Fruit fly (Drosophila melanogaster) whole organism, embryonic: ENCODE measurements around the gene GluRIIE.

Experiments used
- CG10543 ChIP-seq: fragments of 200-800 bp; sonication (Bioruptor generic); optimal IDR thresholded peaks from 3 replicates; lab custom pipeline; 2017; ENCODE audit warnings: missing biosample characterization, mild to moderate bottlenecking, missing genetic modification characterization, moderate library complexity
- CG11093 ChIP-seq: fragments of 200-800 bp; sonication (Bioruptor generic); IDR thresholded peaks from 3 replicates; pipeline ENCODE4 v1.3.6; 2022; ENCODE audit warnings: missing biosample characterization, missing genetic modification characterization
- CG11247 ChIP-seq: fragments of 200-800 bp; sonication (Bioruptor generic); IDR thresholded peaks from 2 replicates; pipeline ENCODE4 v1.3.6; 2022; ENCODE audit warnings: missing biosample characterization, missing genetic modification characterization
- CG13894 ChIP-seq: fragments of 200-800 bp; sonication (Bioruptor generic); optimal IDR thresholded peaks from 3 replicates; lab custom pipeline; 2018; ENCODE audit warnings: missing biosample characterization, mild to moderate bottlenecking, missing genetic modification characterization, moderate library complexity
- CG14441 ChIP-seq: fragments of 200-800 bp; sonication (Bioruptor generic); IDR thresholded peaks from 2 replicates; pipeline ENCODE4 v1.3.6; 2022; ENCODE audit warnings: missing biosample characterization, missing genetic modification characterization
- CG15479 ChIP-seq: fragments of 200-800 bp; sonication (Bioruptor generic); optimal IDR thresholded peaks from 3 replicates; lab custom pipeline; 2019; ENCODE audit warnings: missing biosample characterization, mild to moderate bottlenecking, missing genetic modification characterization, moderate library complexity
- CG16815 ChIP-seq: fragments of 200-800 bp; sonication (Bioruptor generic); optimal IDR thresholded peaks from 3 replicates; lab custom pipeline; 2017; ENCODE audit warnings: missing biosample characterization, mild to moderate bottlenecking, missing genetic modification characterization
- CG17802 ChIP-seq: fragments of 200-800 bp; sonication (Bioruptor generic); optimal IDR thresholded peaks from 2 replicates; lab custom pipeline; 2018; ENCODE audit warnings: missing biosample characterization, mild to moderate bottlenecking, missing genetic modification characterization, moderate library complexity
- CG1832 ChIP-seq: fragments of 200-800 bp; sonication (Bioruptor generic); optimal IDR thresholded peaks from 2 replicates; lab custom pipeline; 2017; ENCODE audit warnings: missing biosample characterization, mild to moderate bottlenecking, missing genetic modification characterization, inconsistent platforms
- CG2116 ChIP-seq: fragments of 200-800 bp; sonication (Bioruptor generic); optimal IDR thresholded peaks from 3 replicates; lab custom pipeline; 2018; ENCODE audit warnings: missing biosample characterization, mild to moderate bottlenecking, missing genetic modification characterization
- CG2678 ChIP-seq: fragments of 200-800 bp; sonication (Bioruptor generic); optimal IDR thresholded peaks from 3 replicates; lab custom pipeline; 2019; ENCODE audit warnings: missing biosample characterization, mild to moderate bottlenecking, missing genetic modification characterization, moderate library complexity
- CG32767 ChIP-seq: fragments of 200-800 bp; sonication (Bioruptor generic); IDR thresholded peaks from 2 replicates; pipeline ENCODE4 v1.3.6; 2022; ENCODE audit warnings: missing biosample characterization, missing genetic modification characterization
- CG4360 ChIP-seq: fragments of 200-800 bp; sonication (Bioruptor generic); IDR thresholded peaks from 2 replicates; pipeline ENCODE4 v1.3.6; 2022; ENCODE audit warnings: missing biosample characterization, missing genetic modification characterization
- CG5180 ChIP-seq: fragments of 200-800 bp; sonication (Bioruptor generic); optimal IDR thresholded peaks from 3 replicates; lab custom pipeline; 2017; ENCODE audit warnings: missing biosample characterization, missing genetic modification characterization, mild to moderate bottlenecking, moderate library complexity, missing genetic modification reagents
- CG7271 ChIP-seq: fragments of 200-800 bp; sonication (Bioruptor generic); optimal IDR thresholded peaks from 2 replicates; lab custom pipeline; 2018; ENCODE audit warnings: missing biosample characterization, mild to moderate bottlenecking, missing genetic modification characterization, moderate library complexity
- CG7357 ChIP-seq: fragments of 200-800 bp; sonication (Bioruptor generic); IDR thresholded peaks from 3 replicates; pipeline ENCODE4 v1.3.6; 2022; ENCODE audit warnings: missing biosample characterization, missing genetic modification characterization
- CG8089 ChIP-seq: fragments of 200-800 bp; sonication (Bioruptor generic); optimal IDR thresholded peaks from 3 replicates; lab custom pipeline; 2016; ENCODE audit warnings: missing biosample characterization, missing genetic modification characterization
- CG8359 ChIP-seq: fragments of 200-800 bp; sonication (Bioruptor generic); optimal IDR thresholded peaks from 2 replicates; lab custom pipeline; 2017; ENCODE audit warnings: missing biosample characterization, mild to moderate bottlenecking, missing genetic modification characterization, borderline replicate concordance
- Ets65A ChIP-seq: fragments of 200-800 bp; sonication (Bioruptor generic); peaks from one replicate; lab custom pipeline; 2016; ENCODE audit warnings: missing biosample characterization, missing genetic modification characterization
- Ets97D ChIP-seq: fragments of 200-800 bp; sonication (Bioruptor generic); optimal IDR thresholded peaks from 3 replicates; lab custom pipeline; 2016; ENCODE audit warnings: missing biosample characterization, missing genetic modification characterization
- HHEX ChIP-seq: fragments of 200-800 bp; sonication (Bioruptor generic); optimal IDR thresholded peaks from 3 replicates; lab custom pipeline; 2017; ENCODE audit warnings: missing biosample characterization, mild to moderate bottlenecking, missing genetic modification characterization, missing genetic modification reagents
- HLH4C ChIP-seq: fragments of 200-800 bp; sonication (Bioruptor generic); IDR thresholded peaks from 3 replicates; pipeline ENCODE4 v1.3.6; 2022; ENCODE audit warnings: missing biosample characterization, missing genetic modification characterization; ENCODE audit not compliant: partially characterized antibody
- Hr39 ChIP-seq: fragments of >200 bp; optimal IDR thresholded peaks from 2 replicates; lab custom pipeline; 2017
- Meics ChIP-seq: fragments of 200-800 bp; sonication (Bioruptor generic); optimal IDR thresholded peaks from 2 replicates; lab custom pipeline; 2017; ENCODE audit warnings: missing biosample characterization, mild to moderate bottlenecking, missing genetic modification characterization
- Mrtf ChIP-seq: fragments of 200-800 bp; sonication (Bioruptor generic); IDR thresholded peaks from 3 replicates; pipeline ENCODE4 v1.3.6; 2022; ENCODE audit warnings: missing biosample characterization, missing genetic modification characterization
- NFAT ChIP-seq: fragments of 200-800 bp; sonication (Bioruptor generic); IDR thresholded peaks from 2 replicates; pipeline ENCODE4 v1.3.6; 2022; ENCODE audit warnings: missing biosample characterization, missing genetic modification characterization
- Oaz ChIP-seq: fragments of 200-800 bp; sonication (Bioruptor generic); IDR thresholded peaks from 2 replicates; pipeline ENCODE4 v1.3.6; 2022; ENCODE audit warnings: missing biosample characterization, missing genetic modification characterization
- Tbp ChIP-seq: fragments of >200 bp; optimal IDR thresholded peaks from 2 replicates; lab custom pipeline; 2018; ENCODE audit warnings: missing biosample characterization, missing genetic modification characterization
- bcd ChIP-seq: fragments of 200-800 bp; sonication (Bioruptor generic); optimal IDR thresholded peaks from 2 replicates; lab custom pipeline; 2017; ENCODE audit warnings: missing biosample characterization, mild to moderate bottlenecking, missing genetic modification characterization
- chinmo ChIP-seq: fragments of 200-800 bp; sonication (Bioruptor generic); IDR thresholded peaks from 4 replicates; pipeline ENCODE4 v1.3.6; 2022; ENCODE audit warnings: missing biosample characterization, missing genetic modification characterization; ENCODE audit not compliant: partially characterized antibody
- corto ChIP-seq: fragments of 200-800 bp; sonication (Bioruptor generic); optimal IDR thresholded peaks from 2 replicates; lab custom pipeline; 2016; ENCODE audit warnings: missing biosample characterization, mild to moderate bottlenecking, missing genetic modification characterization, moderate library complexity
- dan ChIP-seq: fragments of 200-800 bp; sonication (Bioruptor generic); IDR thresholded peaks from 2 replicates; pipeline ENCODE4 v1.3.6; 2022; ENCODE audit warnings: missing biosample characterization, missing genetic modification characterization
- exex ChIP-seq: fragments of 200-800 bp; sonication (Bioruptor generic); optimal IDR thresholded peaks from 4 replicates; lab custom pipeline; 2018; ENCODE audit warnings: missing biosample characterization, mild to moderate bottlenecking, missing genetic modification characterization, moderate library complexity
- fd64A ChIP-seq: fragments of 200-800 bp; sonication (Bioruptor generic); optimal IDR thresholded peaks from 3 replicates; lab custom pipeline; 2018; ENCODE audit warnings: missing biosample characterization, mild to moderate bottlenecking, missing genetic modification characterization
- fru ChIP-seq: fragments of >200 bp; optimal IDR thresholded peaks from 2 replicates; lab custom pipeline; 2017
- gfzf ChIP-seq: fragments of 200-800 bp; sonication (Bioruptor generic); optimal IDR thresholded peaks from 2 replicates; lab custom pipeline; 2016; ENCODE audit warnings: missing biosample characterization, mild to moderate bottlenecking, missing genetic modification characterization, moderate library complexity
- klu ChIP-seq: fragments of 200-800 bp; sonication (Bioruptor generic); IDR thresholded peaks from 2 replicates; pipeline ENCODE4 v1.3.6; 2022; ENCODE audit warnings: missing biosample characterization, missing genetic modification characterization
- lmd ChIP-seq: fragments of 200-800 bp; sonication (Bioruptor generic); IDR thresholded peaks from 2 replicates; pipeline ENCODE4 v1.3.6; 2022; ENCODE audit warnings: missing biosample characterization, missing genetic modification characterization
- mirr ChIP-seq: fragments of 200-800 bp; sonication (Bioruptor generic); optimal IDR thresholded peaks from 3 replicates; lab custom pipeline; 2018; ENCODE audit warnings: missing biosample characterization, mild to moderate bottlenecking, missing genetic modification characterization
- oc ChIP-seq: fragments of 200-800 bp; sonication (Bioruptor generic); optimal IDR thresholded peaks from 2 replicates; lab custom pipeline; 2018; ENCODE audit warnings: missing biosample characterization, mild to moderate bottlenecking, missing genetic modification characterization, moderate library complexity
- prd ChIP-seq, 3 experiments: fragments of >200 bp in 2 of 3; fragments of 200-800 bp in 1 of 3; sonication (Bioruptor generic) in 1 of 3; optimal IDR thresholded peaks in 2 of 3; IDR thresholded peaks in 1 of 3; 2 replicates in 2 of 3; 3 replicates in 1 of 3; pipeline versions ENCODE4 v1.3.6 to Lab custom; 2017 to 2022; ENCODE audit warnings: missing biosample characterization in 1 of 3, missing genetic modification characterization in 1 of 3
- pzg ChIP-seq: fragments of 200-800 bp; sonication (Bioruptor generic); optimal IDR thresholded peaks from 3 replicates; lab custom pipeline; 2018; ENCODE audit warnings: missing biosample characterization, mild to moderate bottlenecking, missing genetic modification characterization, moderate library complexity
- schlank ChIP-seq: fragments of 200-800 bp; sonication (Bioruptor generic); optimal IDR thresholded peaks from 2 replicates; lab custom pipeline; 2018; ENCODE audit warnings: missing biosample characterization, mild to moderate bottlenecking, missing genetic modification characterization
- sima ChIP-seq: fragments of 200-800 bp; sonication (Bioruptor generic); optimal IDR thresholded peaks from 2 replicates; lab custom pipeline; 2016; ENCODE audit warnings: missing biosample characterization, missing genetic modification characterization
- sisA ChIP-seq: fragments of 200-800 bp; sonication (Bioruptor generic); IDR thresholded peaks from 2 replicates; pipeline ENCODE4 v1.3.6; 2022; ENCODE audit warnings: missing biosample characterization, missing genetic modification characterization
- sug ChIP-seq: fragments of 200-800 bp; optimal IDR thresholded peaks from 2 replicates; lab custom pipeline; 2019; ENCODE audit warnings: missing biosample characterization, mild to moderate bottlenecking, missing genetic modification characterization, moderate library complexity

GluRIIE gene

DNA sequence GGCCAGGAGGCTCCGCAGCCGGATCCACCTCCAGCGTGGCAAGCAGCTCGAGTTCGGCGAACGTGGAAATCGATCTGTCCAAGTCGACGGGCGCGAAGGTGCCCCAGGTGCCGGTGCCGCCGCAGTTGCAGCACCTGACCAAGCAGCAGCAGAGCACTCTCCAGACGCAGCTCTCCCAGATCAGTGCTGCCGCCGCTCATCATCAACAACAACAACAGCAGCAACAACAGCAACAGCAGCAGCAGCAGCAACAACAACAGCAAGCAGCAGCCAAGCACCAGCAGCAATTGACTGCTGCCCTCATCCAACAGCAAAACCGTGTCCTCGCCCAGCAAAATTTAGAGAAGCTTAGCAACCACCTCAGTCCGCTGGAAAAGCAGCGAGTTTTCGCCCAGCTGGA lies 29.6 kb downstream of the GluRIIE start:
- TF ChIP-seq chinmo (GFP tag; lab: Robert Waterston, UW) = no peak
- no peak for TF ChIP-seq HHEX
- TF ChIP-seq corto (GFP tag; lab: Kevin White, UChicago) = no peak
- no peak for TF ChIP-seq bcd
- TF ChIP-seq CG15479 (GFP tag; lab: Kevin White, UChicago) = no peak
- peak; percentile 57 for TF ChIP-seq CG4360 (GFP tag; lab: Robert Waterston, UW)
- TF ChIP-seq CG7271 (tag; lab: Kevin White, UChicago) = no peak
- TF ChIP-seq CG5180 (GFP tag; lab: Kevin White, UChicago) = no peak
- peak; percentile 18 for TF ChIP-seq Hr39 (lab: Kevin White, UChicago)

DNA sequence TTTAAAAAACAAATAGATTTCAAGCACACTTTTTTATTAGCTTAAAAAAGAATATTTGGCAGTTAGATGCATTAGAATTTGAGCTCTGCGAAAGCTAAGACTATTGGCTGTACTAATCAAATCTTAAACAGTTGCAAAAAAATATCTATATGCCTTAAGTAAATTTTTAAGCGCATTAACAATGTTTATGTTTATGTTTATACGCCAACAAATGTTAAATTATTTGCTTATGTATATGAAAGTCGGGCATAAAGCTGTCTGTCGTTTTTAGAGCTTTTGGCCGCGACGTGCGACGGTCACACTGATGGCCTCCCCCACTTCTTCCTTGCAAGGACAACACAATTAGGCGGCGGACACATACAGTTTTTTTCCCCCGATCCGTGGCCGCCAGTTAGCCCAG lies 30.9 kb downstream of the GluRIIE start, which contains the start of gene CG5466:
Gene CG5466, plus strand, starts transcription at position 301 of the 400 bp plus-strand sequence.
- TF ChIP-seq klu (no peak), sug (tag; lab: Kevin White, UChicago) (no peak), pzg (GFP tag; lab: Kevin White, UChicago) (peak; percentile 6), CG32767 (GFP tag; lab: Robert Waterston, UW) (0 out of 2 replicates have a peak, but pooled peaks have one; percentile 43), gfzf (peak; percentile 56), fru (no peak)
- TF ChIP-seq, all 482 proteins: peak for 3

- TF ChIP-seq lmd (GFP tag; lab: Robert Waterston, UW) (0 out of 2 replicates have a peak, but pooled peaks have one; percentile 17), CG16815 (GFP tag; lab: Kevin White, UChicago) (no peak), HLH4C (GFP tag; lab: Robert Waterston, UW) (0 out of 3 replicates have a peak, but pooled peaks have one; percentile 18)
These were observed 31.7 kb downstream of the GluRIIE start, which contains the start of gene CG15923 for dm6 chr3R:20616801-20617200. CG15923 (minus strand) TSS chr3R:20616901.

DNA sequence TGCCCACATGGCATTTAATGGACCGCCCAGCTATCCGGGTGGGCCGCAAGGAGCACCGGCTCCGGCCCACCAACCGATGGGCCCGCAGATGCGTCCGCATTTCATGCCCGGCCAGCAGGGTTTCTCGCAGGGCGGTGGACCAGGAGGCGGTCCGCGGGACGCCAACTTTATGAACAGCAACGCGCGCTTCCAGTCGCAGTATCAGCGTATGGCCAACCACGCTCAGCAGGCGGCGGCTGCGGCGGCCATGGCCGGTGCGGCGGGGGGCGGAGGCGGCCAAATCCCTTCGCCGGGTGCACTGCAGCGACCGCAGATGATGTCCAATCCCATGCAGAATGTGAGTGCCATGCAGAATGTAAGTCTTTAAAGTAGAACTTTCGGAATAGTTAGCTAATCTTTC lies 40.3 kb downstream of the GluRIIE start:
- TF ChIP-seq exex (tag; lab: Kevin White, UChicago) (no peak), CG8359 (GFP tag; lab: Kevin White, UChicago) (no peak), schlank (no peak), NFAT (GFP tag; lab: Robert Waterston, UW) (no peak), oc (tag; lab: Kevin White, UChicago) (no peak), sisA (GFP tag; lab: Robert Waterston, UW) (0 out of 2 replicates have a peak, but pooled peaks have one; percentile 7), fd64A (no peak), CG11093 (GFP tag; lab: Robert Waterston, UW) (0 out of 3 replicates have a peak, but pooled peaks have one; percentile 21), CG13894 (no peak), CG8089 (no peak), CG10543 (GFP tag; lab: Kevin White, UChicago) (no peak), Mrtf (no peak), Hr39 (lab: Kevin White, UChicago) (peak; percentile 40), CG14441 (GFP tag; lab: Robert Waterston, UW) (no peak), dan (GFP tag; lab: Robert Waterston, UW) (no peak), mirr (GFP tag; lab: Kevin White, UChicago) (no peak), CG17802 (no peak), CG2116 (GFP tag; lab: Kevin White, UChicago) (no peak), CG2678 (tag; lab: Kevin White, UChicago) (no peak), CG32767 (GFP tag; lab: Robert Waterston, UW) (no peak), Oaz (GFP tag; lab: Robert Waterston, UW) (no peak), CG11247 (GFP tag; lab: Robert Waterston, UW) (no peak), Ets97D (no peak), Ets65A (GFP tag; lab: Kevin White, UChicago) (peak; percentile 71), prd (optimal IDR thresholded peaks at IDR 0.05; lab: Kevin White, UChicago) (no peak), prd (GFP tag; IDR thresholded peaks at IDR 0.05; lab: Robert Waterston, UW) (peak; percentile 35; the same call in 1 of the 3 replicates), Tbp (GFP tag; lab: Kevin White, UChicago) (no peak), Meics (GFP tag; lab: Kevin White, UChicago) (no peak), sima (no peak), CG7357 (GFP tag; lab: Robert Waterston, UW) (no peak), CG1832 (GFP tag; lab: Kevin White, UChicago) (no peak)
